Fruit fly (Drosophila melanogaster) whole organism, embryonic: ENCODE measurements around the gene CG43072.

Experiments used
- Adf1 ChIP-seq: fragments of 200-800 bp; sonication (Bioruptor generic); IDR thresholded peaks from 2 replicates; pipeline ENCODE4 v1.3.6; 2022; ENCODE audit warnings: missing biosample characterization, missing genetic modification characterization
- CG10147 ChIP-seq: fragments of 200-800 bp; sonication (Bioruptor generic); optimal IDR thresholded peaks from 2 replicates; lab custom pipeline; 2019; ENCODE audit warnings: missing biosample characterization, mild to moderate bottlenecking, missing genetic modification characterization, moderate library complexity
- CG1024 ChIP-seq: fragments of 200-800 bp; sonication (Bioruptor generic); IDR thresholded peaks from 2 replicates; pipeline ENCODE4 v1.3.6; 2022; ENCODE audit warnings: missing biosample characterization, missing genetic modification characterization
- CG10274 ChIP-seq: fragments of 200-800 bp; sonication (Bioruptor generic); optimal IDR thresholded peaks from 3 replicates; lab custom pipeline; 2017; ENCODE audit warnings: missing biosample characterization, mild to moderate bottlenecking, missing genetic modification characterization
- CG10462 ChIP-seq: fragments of 200-800 bp; sonication (Bioruptor generic); optimal IDR thresholded peaks from 2 replicates; lab custom pipeline; 2016; ENCODE audit warnings: missing biosample characterization, missing genetic modification characterization
- CG11093 ChIP-seq: fragments of 200-800 bp; sonication (Bioruptor generic); IDR thresholded peaks from 3 replicates; pipeline ENCODE4 v1.3.6; 2022; ENCODE audit warnings: missing biosample characterization, missing genetic modification characterization
- CG11723 ChIP-seq: fragments of 200-800 bp; sonication (Bioruptor generic); optimal IDR thresholded peaks from 2 replicates; lab custom pipeline; 2017; ENCODE audit warnings: missing biosample characterization, mild to moderate bottlenecking, missing genetic modification characterization
- CG12942 ChIP-seq: fragments of 200-800 bp; sonication (Bioruptor generic); optimal IDR thresholded peaks from 3 replicates; lab custom pipeline; 2016; ENCODE audit warnings: missing biosample characterization, missing genetic modification characterization
- CG15696 ChIP-seq: fragments of 200-800 bp; sonication (Bioruptor generic); optimal IDR thresholded peaks from 2 replicates; lab custom pipeline; 2019; ENCODE audit warnings: missing biosample characterization, mild to moderate bottlenecking, missing genetic modification characterization, moderate library complexity
- CG17912 ChIP-seq: fragments of 200-800 bp; sonication (Bioruptor generic); optimal IDR thresholded peaks from 2 replicates; lab custom pipeline; 2018; ENCODE audit warnings: missing biosample characterization, mild to moderate bottlenecking, missing genetic modification characterization
- CG2875 ChIP-seq: fragments of 200-800 bp; sonication (Bioruptor generic); optimal IDR thresholded peaks from 2 replicates; lab custom pipeline; 2017; ENCODE audit warnings: missing biosample characterization, mild to moderate bottlenecking, missing genetic modification characterization, missing genetic modification reagents
- CG31365 ChIP-seq: fragments of 200-800 bp; sonication (Bioruptor generic); optimal IDR thresholded peaks from 2 replicates; lab custom pipeline; 2018; ENCODE audit warnings: missing biosample characterization, mild to moderate bottlenecking, missing genetic modification characterization
- CG4707 ChIP-seq: fragments of 200-800 bp; sonication (Bioruptor generic); optimal IDR thresholded peaks from 2 replicates; lab custom pipeline; 2018; ENCODE audit warnings: missing biosample characterization, mild to moderate bottlenecking, missing genetic modification characterization, moderate library complexity
- CG5245 ChIP-seq: fragments of 200-800 bp; sonication (Bioruptor generic); optimal IDR thresholded peaks from 3 replicates; lab custom pipeline; 2016; ENCODE audit warnings: missing biosample characterization, missing genetic modification characterization
- CG9215 ChIP-seq: fragments of 200-800 bp; sonication (Bioruptor generic); IDR thresholded peaks from 2 replicates; pipeline ENCODE4 v1.3.6; 2022; ENCODE audit warnings: missing biosample characterization, missing genetic modification characterization
- CG9437 ChIP-seq: fragments of 200-800 bp; sonication (Bioruptor generic); optimal IDR thresholded peaks from 2 replicates; lab custom pipeline; 2018; ENCODE audit warnings: missing biosample characterization, mild to moderate bottlenecking, missing genetic modification characterization
- Chrac-16 ChIP-seq: fragments of 200-800 bp; sonication (Bioruptor generic); optimal IDR thresholded peaks from 3 replicates; lab custom pipeline; 2016; ENCODE audit warnings: missing biosample characterization, missing genetic modification characterization
- Dbx ChIP-seq: fragments of 200-800 bp; sonication (Bioruptor generic); IDR thresholded peaks from 3 replicates; pipeline ENCODE4 v1.3.6; 2022; ENCODE audit warnings: missing biosample characterization, missing genetic modification characterization
- Dfd ChIP-seq, 2 experiments: fragments of >200 bp; optimal IDR thresholded peaks; 2 replicates each; lab custom pipeline; 2017; ENCODE audit warnings: missing biosample characterization in 2 of 2, missing genetic modification characterization in 2 of 2
- Dip2 ChIP-seq: fragments of 200-800 bp; sonication (Bioruptor generic); IDR thresholded peaks from 2 replicates; pipeline ENCODE4 v1.3.6; 2022; ENCODE audit warnings: missing biosample characterization, missing genetic modification characterization
- Dp ChIP-seq: fragments of 200-800 bp; sonication (Bioruptor generic); optimal IDR thresholded peaks from 2 replicates; lab custom pipeline; 2018; ENCODE audit warnings: missing biosample characterization, mild to moderate bottlenecking, missing genetic modification characterization, moderate library complexity
- Elba2 ChIP-seq: fragments of 200-800 bp; sonication (Bioruptor generic); optimal IDR thresholded peaks from 3 replicates; lab custom pipeline; 2016; ENCODE audit warnings: missing biosample characterization, missing genetic modification characterization
- HHEX ChIP-seq: fragments of 200-800 bp; sonication (Bioruptor generic); optimal IDR thresholded peaks from 3 replicates; lab custom pipeline; 2017; ENCODE audit warnings: missing biosample characterization, mild to moderate bottlenecking, missing genetic modification characterization, missing genetic modification reagents
- HLHmδ ChIP-seq: fragments of 200-800 bp; sonication (Bioruptor generic); optimal IDR thresholded peaks from 2 replicates; lab custom pipeline; 2018; ENCODE audit warnings: missing biosample characterization, mild to moderate bottlenecking, missing genetic modification characterization, moderate library complexity
- Hr39 ChIP-seq: fragments of >200 bp; optimal IDR thresholded peaks from 2 replicates; lab custom pipeline; 2017
- Kr ChIP-seq: fragments of 200-800 bp; sonication (Bioruptor generic); optimal IDR thresholded peaks from 2 replicates; lab custom pipeline; 2017; ENCODE audit warnings: missing biosample characterization, mild to moderate bottlenecking, missing genetic modification characterization
- Meics ChIP-seq: fragments of 200-800 bp; sonication (Bioruptor generic); optimal IDR thresholded peaks from 2 replicates; lab custom pipeline; 2017; ENCODE audit warnings: missing biosample characterization, mild to moderate bottlenecking, missing genetic modification characterization
- Mrtf ChIP-seq: fragments of 200-800 bp; sonication (Bioruptor generic); IDR thresholded peaks from 3 replicates; pipeline ENCODE4 v1.3.6; 2022; ENCODE audit warnings: missing biosample characterization, missing genetic modification characterization
- PHDP ChIP-seq: fragments of 200-800 bp; sonication (Bioruptor generic); optimal IDR thresholded peaks from 3 replicates; lab custom pipeline; 2018; ENCODE audit warnings: missing biosample characterization, mild to moderate bottlenecking, missing genetic modification characterization, moderate library complexity
- Poxn ChIP-seq: fragments of 200-800 bp; sonication (Bioruptor generic); IDR thresholded peaks from 2 replicates; pipeline ENCODE4 v1.3.6; 2022; ENCODE audit warnings: missing biosample characterization, missing genetic modification characterization
- Trl ChIP-seq, 3 experiments: fragments of >200 bp in 2 of 3; fragments of 200-800 bp in 1 of 3; sonication (Bioruptor generic) in 1 of 3; optimal IDR thresholded peaks; 2 replicates in 1 of 3; 3 replicates in 2 of 3; lab custom pipeline; 2016 to 2017; ENCODE audit warnings: missing biosample characterization in 1 of 3, missing genetic modification characterization in 1 of 3
- croc ChIP-seq: fragments of 200-800 bp; sonication (Bioruptor generic); conservative IDR thresholded peaks from 3 replicates; pipeline ENCODE4 v1.3.6; 2022; ENCODE audit warnings: missing biosample characterization, missing genetic modification characterization
- crp ChIP-seq, 2 experiments: fragments of 200-800 bp; sonication (Bioruptor generic); optimal IDR thresholded peaks; 2 replicates in 1 of 2; 3 replicates in 1 of 2; lab custom pipeline; 2017; ENCODE audit warnings: missing biosample characterization in 2 of 2, missing genetic modification characterization in 2 of 2, mild to moderate bottlenecking in 1 of 2, moderate library complexity in 1 of 2
- disco-r ChIP-seq: fragments of 200-800 bp; sonication (Bioruptor generic); optimal IDR thresholded peaks from 2 replicates; lab custom pipeline; 2016; ENCODE audit warnings: missing biosample characterization, missing genetic modification characterization
- gsb-n ChIP-seq: fragments of 200-800 bp; sonication (Bioruptor generic); optimal IDR thresholded peaks from 3 replicates; lab custom pipeline; 2018; ENCODE audit warnings: missing biosample characterization, mild to moderate bottlenecking, missing genetic modification characterization
- ham ChIP-seq: fragments of 200-800 bp; sonication (Bioruptor generic); IDR thresholded peaks from 2 replicates; pipeline ENCODE4 v1.3.6; 2022; ENCODE audit warnings: missing biosample characterization, missing genetic modification characterization
- lov ChIP-seq, 2 experiments: fragments of 200-800 bp in 1 of 2; fragments of >200 bp in 1 of 2; sonication (Bioruptor generic) in 1 of 2; IDR thresholded peaks in 1 of 2; optimal IDR thresholded peaks in 1 of 2; 2 replicates in 1 of 2; 3 replicates in 1 of 2; pipeline versions ENCODE4 v1.3.6 to Lab custom; 2017 to 2022; ENCODE audit warnings: missing biosample characterization in 1 of 2, missing genetic modification characterization in 1 of 2
- nerfin-1 ChIP-seq: fragments of 200-800 bp; sonication (Bioruptor generic); optimal IDR thresholded peaks from 3 replicates; lab custom pipeline; 2019; ENCODE audit warnings: missing biosample characterization, mild to moderate bottlenecking, missing genetic modification characterization, moderate library complexity
- otp ChIP-seq: fragments of 200-800 bp; sonication (Bioruptor generic); IDR thresholded peaks from 3 replicates; pipeline ENCODE4, ENCODE4 v1.3.6; 2022; ENCODE audit warnings: missing biosample characterization, missing genetic modification characterization
- p53 ChIP-seq: fragments of 200-800 bp; sonication (Bioruptor generic); optimal IDR thresholded peaks from 2 replicates; lab custom pipeline; 2016; ENCODE audit warnings: missing biosample characterization, missing genetic modification characterization
- psq ChIP-seq: fragments of 200-800 bp; sonication (Bioruptor generic); optimal IDR thresholded peaks from 2 replicates; lab custom pipeline; 2017; ENCODE audit warnings: missing biosample characterization, missing genetic modification characterization
- pum ChIP-seq: fragments of 200-800 bp; sonication (Bioruptor generic); optimal IDR thresholded peaks from 2 replicates; lab custom pipeline; 2016; ENCODE audit warnings: missing biosample characterization, missing genetic modification characterization
- rib ChIP-seq: fragments of 200-800 bp; sonication (Bioruptor generic); IDR thresholded peaks from 2 replicates; pipeline ENCODE4 v1.3.6; 2022; ENCODE audit warnings: missing biosample characterization, missing genetic modification characterization
- ro ChIP-seq: fragments of 200-800 bp; sonication (Bioruptor generic); IDR thresholded peaks from 2 replicates; pipeline ENCODE4 v1.3.6; 2022; ENCODE audit warnings: missing biosample characterization, missing genetic modification characterization
- slp2 ChIP-seq: fragments of 200-800 bp; sonication (Bioruptor generic); optimal IDR thresholded peaks from 2 replicates; lab custom pipeline; 2016; ENCODE audit warnings: missing biosample characterization, missing genetic modification characterization
- sob ChIP-seq: fragments of 200-800 bp; sonication (Bioruptor generic); IDR thresholded peaks from 2 replicates; pipeline ENCODE4 v1.3.6; 2022; ENCODE audit warnings: missing biosample characterization, missing genetic modification characterization
- ssp ChIP-seq: fragments of 200-800 bp; sonication (Bioruptor generic); IDR thresholded peaks from 2 replicates; pipeline ENCODE4 v1.3.6; 2022; ENCODE audit warnings: missing biosample characterization, missing genetic modification characterization
- stc ChIP-seq: fragments of 200-800 bp; sonication (Bioruptor generic); IDR thresholded peaks from 2 replicates; pipeline ENCODE4 v1.3.6; 2022; ENCODE audit warnings: missing biosample characterization, missing genetic modification characterization
- tup ChIP-seq: fragments of 200-800 bp; sonication (Bioruptor generic); optimal IDR thresholded peaks from 2 replicates; lab custom pipeline; 2016; ENCODE audit warnings: missing biosample characterization, mild to moderate bottlenecking, missing genetic modification characterization, moderate library complexity
- tx ChIP-seq: fragments of 200-800 bp; sonication (Bioruptor generic); optimal IDR thresholded peaks from 2 replicates; lab custom pipeline; 2016; ENCODE audit warnings: missing biosample characterization, missing genetic modification characterization
- zfh2 ChIP-seq: fragments of 200-800 bp; sonication (Bioruptor generic); optimal IDR thresholded peaks from 2 replicates; lab custom pipeline; 2016; ENCODE audit warnings: missing biosample characterization, missing genetic modification characterization

Gene CG43072

DNA sequence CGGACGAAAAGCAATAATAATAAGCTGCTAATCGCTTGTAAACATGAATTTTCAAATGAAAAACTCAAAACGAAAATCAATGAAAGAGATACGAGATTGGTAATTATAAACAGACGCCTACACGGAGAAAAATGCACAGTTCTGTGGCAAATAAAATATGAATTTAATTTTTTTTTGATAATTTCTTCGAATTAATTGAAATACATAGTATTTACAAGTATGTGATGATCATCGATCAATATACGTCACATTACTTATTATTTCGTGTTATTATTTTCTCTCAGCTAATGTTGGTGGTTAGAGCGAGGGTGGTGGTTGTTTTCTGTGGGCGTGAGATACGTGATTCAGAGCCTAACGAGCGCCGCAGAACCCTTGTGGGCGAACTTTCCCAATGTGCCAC is 11.9 kb upstream of the CG43072 start (continued):
- TF ChIP-seq HLHmδ (GFP tag; lab: Kevin White, UChicago): no peak
- no peak for TF ChIP-seq Poxn (GFP tag; lab: Robert Waterston, UW)
- TF ChIP-seq Dfd (GFP tag; optimal IDR thresholded peaks at IDR 0.05; lab: Kevin White, UChicago): no peak
- peak; percentile 38; the same call in 1 of the 3 replicates for TF ChIP-seq CG11093 (GFP tag; lab: Robert Waterston, UW)
- TF ChIP-seq disco-r (GFP tag; lab: Kevin White, UChicago): no peak
- TF ChIP-seq CG15696 (tag; lab: Kevin White, UChicago): peak; percentile 16
- peak; percentile 62 for TF ChIP-seq Meics (GFP tag; lab: Kevin White, UChicago)
- TF ChIP-seq CG4707 (GFP tag; lab: Kevin White, UChicago): peak; percentile 50
- peak; percentile 80 for TF ChIP-seq gsb-n
- TF ChIP-seq CG10147 (GFP tag; lab: Kevin White, UChicago): peak; percentile 30
- TF ChIP-seq CG12942 (GFP tag; lab: Kevin White, UChicago): peak; percentile 43
- TF ChIP-seq Elba2 (GFP tag; lab: Kevin White, UChicago): no peak
- TF ChIP-seq lov (optimal IDR thresholded peaks at IDR 0.05; lab: Kevin White, UChicago): no peak
- no peak for TF ChIP-seq lov (GFP tag; IDR thresholded peaks at IDR 0.05; lab: Robert Waterston, UW)
- TF ChIP-seq crp (GFP tag; optimal IDR thresholded peaks at IDR 0.05; lab: Kevin White, UChicago): peak in 1 of 2 experiments; percentile 1
- peak; percentile 56 for TF ChIP-seq CG2875 (GFP tag; lab: Kevin White, UChicago)
- peak; percentile 43 for TF ChIP-seq pum (GFP tag; lab: Kevin White, UChicago)
- TF ChIP-seq CG17912: no peak
- peak; percentile 40; the same call in 1 of the 2 replicates for TF ChIP-seq CG9215 (GFP tag; lab: Robert Waterston, UW)
- no peak for TF ChIP-seq zfh2 (GFP tag; lab: Kevin White, UChicago)
- peak; percentile 59 for TF ChIP-seq HHEX (GFP tag; lab: Kevin White, UChicago)
- no peak for TF ChIP-seq p53 (GFP tag; lab: Kevin White, UChicago)
- peak; percentile 33 for TF ChIP-seq tup (GFP tag; lab: Kevin White, UChicago)
- peak; percentile 50 for TF ChIP-seq Chrac-16
- TF ChIP-seq Mrtf: peak; percentile 47; the same call in 1 of the 3 replicates
- TF ChIP-seq CG10274: no peak
- TF ChIP-seq PHDP (tag; lab: Kevin White, UChicago): peak; percentile 83
- peak; percentile 68 for TF ChIP-seq CG5245 (GFP tag; lab: Kevin White, UChicago)
- peak; percentile 82 for TF ChIP-seq stc (GFP tag; lab: Robert Waterston, UW)
- TF ChIP-seq CG1024: peak; percentile 54; the same call in 1 of the 2 replicates
- peak; percentile 59 for TF ChIP-seq ssp (GFP tag; lab: Robert Waterston, UW)
- TF ChIP-seq Hr39 (lab: Kevin White, UChicago): no peak
- no peak for TF ChIP-seq Dip2 (GFP tag; lab: Robert Waterston, UW)
- no peak for TF ChIP-seq ro (GFP tag; lab: Robert Waterston, UW)
- peak; percentile 52 for TF ChIP-seq CG10462
- TF ChIP-seq rib (GFP tag; lab: Robert Waterston, UW): no peak
- no peak for TF ChIP-seq Kr (GFP tag; lab: Kevin White, UChicago)
- 0 out of 3 replicates have a peak, but pooled peaks have one; percentile 48 for TF ChIP-seq Dbx (GFP tag; lab: Robert Waterston, UW)
- no peak for TF ChIP-seq Trl (optimal IDR thresholded peaks at IDR 0.05; lab: Kevin White, UChicago)
- no peak for TF ChIP-seq Trl (GFP tag; optimal IDR thresholded peaks at IDR 0.05; lab: Kevin White, UChicago)
- peak; percentile 38; the same call in 2 of the 3 replicates for TF ChIP-seq croc (GFP tag; lab: Robert Waterston, UW)
- TF ChIP-seq CG9437 (GFP tag; lab: Kevin White, UChicago): peak; percentile 60
- peak; percentile 62 for TF ChIP-seq CG11723 (GFP tag; lab: Kevin White, UChicago)
- peak; percentile 71 for TF ChIP-seq sob (GFP tag; lab: Robert Waterston, UW)
- no peak for TF ChIP-seq tx (GFP tag; lab: Kevin White, UChicago)
- TF ChIP-seq CG31365 (tag; lab: Kevin White, UChicago): peak; percentile 18
- peak; percentile 51 for TF ChIP-seq slp2 (GFP tag; lab: Kevin White, UChicago)
- peak; percentile 63 for TF ChIP-seq nerfin-1 (tag; lab: Kevin White, UChicago)
- no peak for TF ChIP-seq Adf1
- TF ChIP-seq Dp (GFP tag; lab: Kevin White, UChicago): no peak
- TF ChIP-seq ham: no peak
- TF ChIP-seq psq (GFP tag; lab: Kevin White, UChicago): peak; percentile 20
- TF ChIP-seq otp (GFP tag; lab: Robert Waterston, UW): no peak; the same call in 2 of the 3 replicates
